Worm (Caenorhabditis elegans) whole organism, L4 larva: ENCODE data around the gene clec-218.

Experiments used
- D1046.2 ChIP-seq: fragments of 200-800 bp; sonication (Bioruptor generic); IDR thresholded peaks from 2 replicates; pipeline ENCODE4 v1.3.6; 2022; ENCODE audit warnings: missing genetic modification characterization, missing compliant biosample characterization
- F44E2.7 ChIP-seq: fragments of 200-800 bp; sonication (Bioruptor generic); IDR thresholded peaks from 2 replicates; pipeline ENCODE4 v2.1.2; 2022; ENCODE audit warnings: missing genetic modification characterization, missing compliant biosample characterization
- T20F7.1 ChIP-seq: fragments of 200-800 bp; sonication (Bioruptor generic); optimal IDR thresholded peaks from 2 replicates; lab custom pipeline; 2018; ENCODE audit warnings: mild to moderate bottlenecking, missing genetic modification characterization, missing compliant biosample characterization
- Y75B8A.6 ChIP-seq: fragments of 200-800 bp; sonication (Bioruptor generic); IDR thresholded peaks from 2 replicates; pipeline ENCODE4 v1.3.6; 2022; ENCODE audit warnings: missing genetic modification reagents, missing genetic modification characterization, missing compliant biosample characterization
- ZK337.2 ChIP-seq: fragments of 200-800 bp; sonication (Bioruptor generic); IDR thresholded peaks from 2 replicates; pipeline ENCODE4 v1.3.6; 2022; ENCODE audit warnings: missing genetic modification reagents, missing genetic modification characterization, missing compliant biosample characterization
- aha-1 ChIP-seq: fragments of 150-350 bp; peaks from one replicate; lab custom pipeline; 2014; ENCODE audit warnings: missing biosample characterization, missing genetic modification characterization
- ama-1 ChIP-seq: fragments of 150-350 bp; optimal IDR thresholded peaks from 2 replicates; lab custom pipeline; 2014; ENCODE audit warnings: inconsistent platforms, mixed read lengths
- ceh-32 ChIP-seq: sonication (generic microtip); optimal IDR thresholded peaks from 2 replicates; lab custom pipeline; 2016; ENCODE audit warnings: mild to moderate bottlenecking, missing genetic modification characterization, missing compliant biosample characterization; ENCODE audit not compliant: poor library complexity
- ceh-62 ChIP-seq: sonication (generic microtip); optimal IDR thresholded peaks from 2 replicates; lab custom pipeline; 2017; ENCODE audit warnings: missing biosample characterization, missing genetic modification characterization
- cey-2 ChIP-seq: sonication (generic microtip); optimal IDR thresholded peaks from 3 replicates; lab custom pipeline; 2017; ENCODE audit warnings: missing genetic modification characterization, mild to moderate bottlenecking, missing compliant biosample characterization, antibody characterized with exemption, borderline replicate concordance; ENCODE audit not compliant: insufficient read depth
- daf-12 ChIP-seq: fragments of 150-350 bp; optimal IDR thresholded peaks from 2 replicates; lab custom pipeline; 2014; ENCODE audit warnings: missing biosample characterization, missing genetic modification reagents, missing genetic modification characterization
- daf-16 ChIP-seq, 3 experiments: sonication (generic microtip); optimal IDR thresholded peaks; 2 replicates each; lab custom pipeline; 2016 to 2017; ENCODE audit warnings: missing genetic modification characterization in 3 of 3, missing genetic modification reagents in 3 of 3, mild to moderate bottlenecking in 2 of 3, missing compliant biosample characterization in 2 of 3, missing biosample characterization in 1 of 3, moderate library complexity in 1 of 3
- daf-8 ChIP-seq: fragments of 200-800 bp; sonication (Bioruptor generic); IDR thresholded peaks from 2 replicates; pipeline ENCODE4 v1.3.6; 2022; ENCODE audit warnings: missing genetic modification characterization, missing compliant biosample characterization
- dpl-1 ChIP-seq: fragments of 150-350 bp; optimal IDR thresholded peaks from 2 replicates; lab custom pipeline; 2014; ENCODE audit warnings: missing biosample characterization, missing genetic modification reagents, missing genetic modification characterization
- duxl-1 ChIP-seq: sonication (generic microtip); optimal IDR thresholded peaks from 2 replicates; lab custom pipeline; 2016; ENCODE audit warnings: mild to moderate bottlenecking, missing genetic modification characterization, moderate library complexity, missing compliant biosample characterization; ENCODE audit not compliant: poor library complexity
- dve-1 ChIP-seq: sonication (generic microtip); optimal IDR thresholded peaks from 2 replicates; lab custom pipeline; 2017; ENCODE audit warnings: antibody characterized with exemption, mild to moderate bottlenecking, missing genetic modification characterization, missing compliant biosample characterization; ENCODE audit not compliant: insufficient read depth
- egl-27 ChIP-seq: sonication (generic microtip); optimal IDR thresholded peaks from 3 replicates; lab custom pipeline; 2017; ENCODE audit warnings: missing biosample characterization, missing genetic modification reagents, missing genetic modification characterization
- fkh-10 ChIP-seq: fragments of 150-350 bp; optimal IDR thresholded peaks from 2 replicates; lab custom pipeline; 2014; ENCODE audit warnings: missing biosample characterization, missing genetic modification reagents, missing genetic modification characterization
- hlh-30 ChIP-seq: sonication (generic microtip); optimal IDR thresholded peaks from 2 replicates; lab custom pipeline; 2017; ENCODE audit warnings: antibody characterized with exemption, mild to moderate bottlenecking, missing genetic modification characterization, missing compliant biosample characterization; ENCODE audit not compliant: insufficient read depth
- lin-13 ChIP-seq: fragments of 150-350 bp; optimal IDR thresholded peaks from 2 replicates; lab custom pipeline; 2014; ENCODE audit warnings: missing biosample characterization, missing genetic modification reagents, missing genetic modification characterization
- lsy-2 ChIP-seq, 2 experiments: fragments of 150-350 bp in 1 of 2; sonication (generic microtip) in 1 of 2; optimal IDR thresholded peaks; 2 replicates each; lab custom pipeline; 2014 to 2017; ENCODE audit warnings: missing biosample characterization in 2 of 2, missing genetic modification characterization in 2 of 2
- madf-9 ChIP-seq: fragments of 200-800 bp; sonication (Bioruptor generic); conservative IDR thresholded peaks from 2 replicates; pipeline ENCODE4 v1.3.6; 2022; ENCODE audit warnings: missing genetic modification reagents, missing genetic modification characterization, missing compliant biosample characterization
- mdl-1 ChIP-seq, 2 experiments: fragments of 150-350 bp in 1 of 2; sonication (generic microtip) in 1 of 2; optimal IDR thresholded peaks; 2 replicates each; lab custom pipeline; 2014 to 2017; ENCODE audit warnings: missing biosample characterization in 2 of 2, missing genetic modification characterization in 2 of 2
- mep-1 ChIP-seq: fragments of 150-350 bp; sonication (generic microtip); optimal IDR thresholded peaks from 3 replicates; lab custom pipeline; 2014; ENCODE audit warnings: missing biosample characterization, missing genetic modification characterization
- mes-2 ChIP-seq: sonication (generic microtip); optimal IDR thresholded peaks from 2 replicates; lab custom pipeline; 2016; ENCODE audit warnings: missing genotype, mild to moderate bottlenecking, missing genetic modification characterization, missing compliant biosample characterization; ENCODE audit not compliant: poor library complexity, severe bottlenecking
- mxl-2 ChIP-seq: fragments of 200-800 bp; sonication (Bioruptor generic); conservative IDR thresholded peaks from 2 replicates; pipeline ENCODE4 v1.3.6; 2022; ENCODE audit warnings: missing genetic modification reagents, missing genetic modification characterization, missing compliant biosample characterization
- nhr-102 ChIP-seq: sonication (generic microtip); optimal IDR thresholded peaks from 2 replicates; lab custom pipeline; 2016; ENCODE audit warnings: mild to moderate bottlenecking, missing genetic modification characterization, moderate library complexity, missing compliant biosample characterization
- nhr-111 ChIP-seq: fragments of 200-800 bp; sonication (Bioruptor generic); optimal IDR thresholded peaks from 2 replicates; lab custom pipeline; 2018; ENCODE audit warnings: mild to moderate bottlenecking, missing genetic modification characterization, missing compliant biosample characterization
- nhr-237 ChIP-seq: sonication (generic microtip); optimal IDR thresholded peaks from 2 replicates; lab custom pipeline; 2017; ENCODE audit warnings: missing biosample characterization, missing genetic modification characterization
- nhr-25 ChIP-seq: sonication (generic microtip); optimal IDR thresholded peaks from 2 replicates; lab custom pipeline; 2017; ENCODE audit warnings: missing genetic modification characterization, mild to moderate bottlenecking, missing compliant biosample characterization, antibody characterized with exemption, moderate library complexity, borderline replicate concordance; ENCODE audit not compliant: insufficient read depth
- nhr-42 ChIP-seq: fragments of 200-800 bp; sonication (Bioruptor generic); IDR thresholded peaks from 2 replicates; pipeline ENCODE4 v1.3.6; 2022; ENCODE audit warnings: missing genetic modification characterization, missing compliant biosample characterization
- php-3 ChIP-seq: fragments of 200-800 bp; sonication (Bioruptor generic); IDR thresholded peaks from 2 replicates; pipeline ENCODE4 v1.3.6; 2022; ENCODE audit warnings: missing genetic modification reagents, missing genetic modification characterization, missing compliant biosample characterization
- set-16 ChIP-seq: fragments of 200-800 bp; sonication (Bioruptor generic); IDR thresholded peaks from 2 replicates; pipeline ENCODE4 v1.3.6; 2022; ENCODE audit warnings: missing genetic modification reagents, missing genetic modification characterization, missing compliant biosample characterization
- zfp-3 ChIP-seq: fragments of 200-800 bp; sonication (Bioruptor generic); conservative IDR thresholded peaks from 2 replicates; pipeline ENCODE4 v1.3.6; 2022; ENCODE audit warnings: missing genetic modification reagents, missing genetic modification characterization, missing compliant biosample characterization

Gene clec-218

ce11 chrV:8299191-8299854 is 8.4 kb upstream of the clec-218 start, which contains the start of gene W02D7.5:
W02D7.5 (minus strand) TSS chrV:8299241.
- no peak for TF ChIP-seq nhr-42 (GFP tag; lab: Robert Waterston, UW)
- no peak for TF ChIP-seq set-16 (GFP tag; lab: Robert Waterston, UW)
- TF ChIP-seq daf-8 (GFP tag; lab: Robert Waterston, UW): no peak
- TF ChIP-seq zfp-3: no peak
- TF ChIP-seq daf-12: no peak
- TF ChIP-seq php-3 (GFP tag; lab: Robert Waterston, UW): no peak
- TF ChIP-seq Y75B8A.6: no peak
- TF ChIP-seq duxl-1 (tag; lab: Kevin White, UChicago): no peak
- TF ChIP-seq ceh-32: no peak
- no peak for TF ChIP-seq fkh-10 (GFP tag; lab: Kevin White, UChicago)
- no peak for TF ChIP-seq ZK337.2 (GFP tag; lab: Robert Waterston, UW)
- TF ChIP-seq nhr-237 (tag; lab: Kevin White, UChicago): no peak
- TF ChIP-seq ceh-62 (tag; lab: Kevin White, UChicago): no peak
- no peak for TF ChIP-seq D1046.2 (GFP tag; lab: Robert Waterston, UW)
- no peak for TF ChIP-seq egl-27 (tag; lab: Kevin White, UChicago)
- TF ChIP-seq daf-16 (GFP tag; optimal IDR thresholded peaks at IDR 0.05; lab: Kevin White, UChicago): no peak
- no peak for TF ChIP-seq daf-16 (tag; optimal IDR thresholded peaks at IDR 0.05; lab: Kevin White, UChicago)

DNA sequence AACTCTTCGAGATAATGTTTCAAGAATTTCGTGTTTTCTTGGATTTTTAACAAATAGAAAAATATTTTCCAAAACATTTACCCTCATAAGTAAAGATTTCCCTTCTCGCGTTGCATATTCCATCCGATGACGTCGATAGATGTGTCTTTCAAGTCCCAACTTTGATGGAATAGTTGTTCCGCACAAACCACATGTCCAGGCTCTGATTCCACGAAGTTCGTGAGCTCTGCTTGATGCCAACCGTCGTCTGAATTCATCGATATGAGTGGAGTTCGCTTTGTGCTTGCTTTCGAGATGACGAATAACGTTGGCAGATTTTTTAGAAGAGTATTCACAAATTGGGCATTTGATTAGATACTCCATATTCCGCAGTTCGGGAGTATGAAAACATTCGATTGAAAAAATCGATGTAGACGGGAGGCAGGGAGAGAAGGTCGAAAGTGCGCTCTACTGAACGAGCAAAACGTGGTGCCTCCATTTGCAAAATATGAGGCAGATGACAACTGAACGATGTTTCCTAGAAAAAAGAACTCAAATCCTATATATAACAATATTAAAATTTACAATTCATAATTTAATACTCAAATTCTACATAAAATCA is 6.7 kb upstream of the clec-218 start, which contains the start of gene W02D7.6:
Gene W02D7.6 (minus strand): TSS at position 573 of the 601 bp plus-strand sequence.
- no peak for TF ChIP-seq daf-8 (GFP tag; lab: Robert Waterston, UW)
- TF ChIP-seq egl-27 (tag; lab: Kevin White, UChicago): no peak
- peak; percentile 20 for TF ChIP-seq dve-1 (tag; lab: Kevin White, UChicago)
- TF ChIP-seq mxl-2 (GFP tag; lab: Robert Waterston, UW): no peak
- peak; percentile 48 for TF ChIP-seq mes-2 (tag; lab: Kevin White, UChicago)
- TF ChIP-seq F44E2.7 (GFP tag; lab: Robert Waterston, UW): 0 out of 2 replicates have a peak, but pooled peaks have one; percentile 20
- peak in 1 of 2 experiments; percentile 30 for TF ChIP-seq lsy-2 (tag; optimal IDR thresholded peaks at IDR 0.05; lab: Kevin White, UChicago)
- TF ChIP-seq nhr-102 (tag; lab: Kevin White, UChicago): peak; percentile 26
- TF ChIP-seq duxl-1 (tag; lab: Kevin White, UChicago): peak; percentile 44
- peak; percentile 75 for TF ChIP-seq T20F7.1 (GFP tag; lab: Kevin White, UChicago)
- no peak for TF ChIP-seq cey-2 (tag; lab: Kevin White, UChicago)
- TF ChIP-seq ama-1 (lab: Kevin White, UChicago): peak; percentile 80
- peak; percentile 35 for TF ChIP-seq hlh-30 (tag; lab: Kevin White, UChicago)
- peak in 1 of 2 experiments; percentile 17 for TF ChIP-seq mdl-1 (tag; optimal IDR thresholded peaks at IDR 0.05; lab: Kevin White, UChicago)
- peak in 1 of 2 experiments; percentile 10 for TF ChIP-seq daf-16 (GFP tag; optimal IDR thresholded peaks at IDR 0.05; lab: Kevin White, UChicago)
- TF ChIP-seq daf-16 (tag; optimal IDR thresholded peaks at IDR 0.05; lab: Kevin White, UChicago): no peak
- peak; percentile 7 for TF ChIP-seq nhr-111
- TF ChIP-seq daf-12: no peak
- TF ChIP-seq dpl-1 (GFP tag; lab: Kevin White, UChicago): peak; percentile 31
- TF ChIP-seq, all 104 proteins: peak for 13

- no peak for TF ChIP-seq lin-13 (GFP tag; lab: Kevin White, UChicago)
- peak; percentile 38 for TF ChIP-seq hlh-30 (tag; lab: Kevin White, UChicago)
- no peak for TF ChIP-seq daf-16 (GFP tag; optimal IDR thresholded peaks at IDR 0.05; lab: Kevin White, UChicago)
- peak; percentile 27 for TF ChIP-seq daf-16 (tag; optimal IDR thresholded peaks at IDR 0.05; lab: Kevin White, UChicago)
- TF ChIP-seq madf-9: no peak
- TF ChIP-seq dpl-1 (GFP tag; lab: Kevin White, UChicago): peak; percentile 89
- no peak for TF ChIP-seq nhr-25 (tag; lab: Kevin White, UChicago)
- peak; percentile 67 for TF ChIP-seq aha-1
- peak; percentile 45 for TF ChIP-seq mep-1
- TF ChIP-seq dve-1 (tag; lab: Kevin White, UChicago): peak; percentile 37
- TF ChIP-seq T20F7.1 (GFP tag; lab: Kevin White, UChicago): peak; percentile 97
Measured at ce11 chrV:8302522-8302921, 5.2 kb upstream of the clec-218 start, which contains the start of gene sel-9. sel-9 (minus strand) TSS chrV:8302580.
